Fruit fly (Drosophila melanogaster) S2 (cell line): Measurements from ENCODE around the gene bcn92.

Source experiments
- CG8478 ChIP-seq: fragments of >200 bp; optimal IDR thresholded peaks from 2 replicates; lab custom pipeline; 2018
- CTCF ChIP-seq, 2 experiments: fragments of >200 bp; optimal IDR thresholded peaks; 2 replicates each; lab custom pipeline; 2018

The bcn92 gene

DNA sequence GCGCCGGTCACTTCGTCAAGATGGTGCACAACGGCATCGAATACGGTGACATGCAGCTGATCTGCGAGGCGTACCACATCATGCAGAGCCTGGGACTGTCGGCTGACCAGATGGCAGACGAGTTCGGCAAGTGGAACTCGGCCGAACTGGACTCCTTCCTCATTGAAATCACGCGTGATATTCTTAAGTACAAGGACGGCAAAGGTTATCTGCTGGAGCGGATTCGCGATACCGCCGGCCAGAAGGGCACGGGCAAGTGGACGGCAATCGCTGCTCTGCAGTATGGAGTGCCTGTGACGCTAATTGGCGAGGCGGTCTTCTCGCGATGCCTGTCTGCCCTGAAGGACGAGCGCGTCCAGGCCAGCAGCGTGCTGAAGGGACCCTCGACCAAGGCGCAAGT is 2.0 kb downstream of the bcn92 start:
- TF ChIP-seq CTCF (optimal IDR thresholded peaks at IDR 0.05; lab: Kevin White, UChicago) (no peak), CG8478 (lab: Kevin White, UChicago) (no peak)

DNA sequence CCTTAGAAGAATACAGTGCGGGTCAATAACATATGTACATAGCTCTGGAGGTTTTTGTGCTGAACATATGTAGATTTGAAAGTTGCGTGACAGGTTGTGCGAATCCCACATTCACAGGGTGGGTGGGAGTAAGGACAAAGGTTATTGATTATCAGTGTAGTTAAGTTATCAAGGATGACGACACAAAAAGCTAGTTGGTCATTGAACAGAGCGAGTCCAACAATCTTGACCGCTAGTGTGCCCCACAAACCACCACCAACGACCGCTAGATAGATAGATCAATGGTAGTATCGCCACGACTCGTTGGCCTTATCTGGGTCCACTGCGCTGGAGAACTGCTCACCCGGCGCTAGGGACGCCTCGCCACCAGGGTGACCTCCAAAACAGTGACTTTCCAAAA is 2.9 kb downstream of the bcn92 start:
- TF ChIP-seq CTCF (optimal IDR thresholded peaks at IDR 0.05; lab: Kevin White, UChicago) (no peak), CG8478 (lab: Kevin White, UChicago) (no peak)

DNA sequence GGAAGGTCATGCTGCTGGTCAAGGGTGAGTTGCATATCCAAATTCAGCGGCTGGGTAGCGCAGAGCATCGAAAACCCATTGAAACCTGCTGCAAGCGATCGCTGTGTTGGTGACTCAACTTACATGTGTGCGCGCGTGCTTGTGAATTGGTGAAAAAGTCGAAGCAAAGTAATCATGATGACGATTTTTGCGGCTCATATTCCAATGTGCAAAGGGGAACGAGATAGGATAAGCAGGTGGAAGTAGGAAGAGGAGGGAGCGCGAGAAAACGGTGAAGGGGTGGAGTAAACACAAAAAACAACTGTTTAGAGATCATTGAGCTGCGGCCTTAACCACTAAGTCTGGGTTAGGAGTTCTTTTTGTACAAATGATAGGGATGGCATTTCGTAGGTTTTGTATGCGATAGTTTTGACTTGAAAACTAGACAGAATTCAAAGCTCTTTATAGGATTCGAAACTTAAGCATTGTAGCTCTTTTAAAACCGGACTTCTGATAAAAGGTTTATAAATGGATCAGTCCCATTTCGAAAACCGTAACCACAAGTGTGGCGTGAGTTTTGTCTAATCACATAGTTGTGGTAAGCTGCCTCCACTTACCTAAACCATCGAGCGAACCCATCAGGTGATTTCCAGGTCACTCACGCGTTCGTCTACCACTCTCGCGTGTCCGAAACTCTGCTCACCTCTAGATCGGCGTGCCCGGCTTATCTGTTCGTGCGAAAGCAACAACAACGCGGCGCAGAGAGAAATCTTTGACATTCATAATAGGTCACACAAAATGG is 3.6 kb downstream of the bcn92 start:
- TF ChIP-seq CG8478 (lab: Kevin White, UChicago) (no peak), CTCF (optimal IDR thresholded peaks at IDR 0.05; lab: Kevin White, UChicago) (no peak)

DNA sequence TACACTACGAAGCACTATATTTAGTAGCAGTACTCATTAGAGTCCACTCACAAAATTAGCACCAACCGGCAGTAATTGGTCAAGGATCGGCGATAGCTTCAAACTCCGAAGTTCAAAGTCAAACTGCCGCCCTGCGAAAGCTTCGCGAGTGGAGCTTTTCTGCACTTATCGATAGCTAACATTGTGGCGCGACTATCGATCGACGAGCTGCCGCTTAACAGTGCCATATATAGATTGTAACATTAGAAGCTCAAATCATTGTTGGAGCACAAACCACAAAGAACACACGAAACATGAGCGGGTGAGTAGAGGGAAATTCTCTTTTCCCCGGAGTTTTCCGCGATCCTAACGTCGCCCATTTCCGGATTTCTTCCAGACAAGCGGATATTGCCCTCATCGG is 4.3 kb downstream of the bcn92 start, which contains the start of gene Pgd:
Pgd (plus strand) TSS at position 23 of the 400 bp plus-strand sequence.
- TF ChIP-seq CTCF (optimal IDR thresholded peaks at IDR 0.05; lab: Kevin White, UChicago) = no peak
- TF ChIP-seq CG8478 (lab: Kevin White, UChicago) = no peak

DNA sequence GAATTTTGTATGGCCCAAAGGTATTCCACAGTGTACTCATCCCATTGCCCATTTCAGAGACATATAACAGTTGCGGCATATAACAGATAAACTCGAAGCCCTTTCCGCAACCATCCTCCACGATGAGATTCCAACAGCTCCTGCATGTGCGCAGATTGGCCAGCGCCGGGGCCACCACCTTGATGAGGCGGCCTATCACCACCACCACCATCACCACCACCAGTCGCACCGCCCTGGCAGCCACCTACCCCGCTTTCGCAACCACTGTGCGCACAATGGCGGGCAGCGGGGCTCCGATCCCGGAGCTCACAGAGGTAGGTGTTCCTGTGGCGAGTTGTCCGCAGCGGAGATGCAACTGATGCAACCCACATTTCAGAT is 6.5 kb downstream of the bcn92 start:
- no peak for TF ChIP-seq CTCF (optimal IDR thresholded peaks at IDR 0.05; lab: Kevin White, UChicago)
- no peak for TF ChIP-seq CG8478 (lab: Kevin White, UChicago)

DNA sequence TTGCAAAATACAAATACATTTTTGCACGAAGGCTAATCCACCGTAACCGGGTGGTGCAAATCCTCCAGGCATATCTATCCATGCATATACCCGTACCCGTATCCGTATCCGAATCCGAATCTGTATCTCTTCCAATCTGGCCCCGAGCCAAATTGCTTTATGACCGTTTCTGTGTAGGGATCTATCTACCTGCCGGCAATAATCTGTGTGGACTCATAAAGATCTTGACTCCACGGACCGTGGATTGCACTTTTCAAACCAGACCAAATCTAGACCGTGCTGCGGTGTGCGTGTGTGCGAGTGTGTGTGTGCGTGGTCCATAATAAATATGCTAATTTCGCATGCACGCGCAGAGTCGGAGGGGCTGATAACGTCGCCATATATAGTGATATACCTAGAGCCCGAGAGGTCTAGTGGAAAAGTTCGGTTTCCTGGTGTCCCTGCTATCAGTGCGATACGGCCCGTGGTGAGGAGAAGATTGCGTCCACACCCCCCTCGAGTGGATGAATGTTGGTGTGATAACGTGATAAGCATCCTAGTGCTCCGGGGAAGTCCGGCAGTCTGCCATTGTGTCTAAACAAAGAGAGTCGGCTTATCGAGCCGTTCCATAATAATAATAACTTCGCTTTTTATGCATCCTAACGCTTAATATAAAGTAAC is 7.0 kb downstream of the bcn92 start:
- TF ChIP-seq CG8478 (lab: Kevin White, UChicago) (no peak), CTCF (optimal IDR thresholded peaks at IDR 0.05; lab: Kevin White, UChicago) (no peak)

DNA sequence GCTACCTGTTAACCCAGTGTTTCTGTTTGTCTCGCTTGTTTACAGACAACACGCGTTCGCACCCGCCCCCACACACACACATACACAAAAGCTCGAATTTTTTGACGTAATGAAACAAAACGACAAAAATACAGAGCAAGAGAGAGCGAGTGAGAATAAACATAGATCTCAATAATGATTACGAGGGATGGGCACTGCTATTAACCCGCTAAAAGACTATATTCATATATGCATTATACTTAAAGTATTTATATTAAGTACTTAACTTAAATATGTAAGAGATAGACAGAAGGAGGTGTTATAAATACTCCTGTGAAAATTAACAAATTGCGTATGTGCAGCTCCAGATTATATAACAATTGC is 7.6 kb downstream of the bcn92 start:
- no peak for TF ChIP-seq CTCF (optimal IDR thresholded peaks at IDR 0.05; lab: Kevin White, UChicago)
- no peak for TF ChIP-seq CG8478 (lab: Kevin White, UChicago)

DNA sequence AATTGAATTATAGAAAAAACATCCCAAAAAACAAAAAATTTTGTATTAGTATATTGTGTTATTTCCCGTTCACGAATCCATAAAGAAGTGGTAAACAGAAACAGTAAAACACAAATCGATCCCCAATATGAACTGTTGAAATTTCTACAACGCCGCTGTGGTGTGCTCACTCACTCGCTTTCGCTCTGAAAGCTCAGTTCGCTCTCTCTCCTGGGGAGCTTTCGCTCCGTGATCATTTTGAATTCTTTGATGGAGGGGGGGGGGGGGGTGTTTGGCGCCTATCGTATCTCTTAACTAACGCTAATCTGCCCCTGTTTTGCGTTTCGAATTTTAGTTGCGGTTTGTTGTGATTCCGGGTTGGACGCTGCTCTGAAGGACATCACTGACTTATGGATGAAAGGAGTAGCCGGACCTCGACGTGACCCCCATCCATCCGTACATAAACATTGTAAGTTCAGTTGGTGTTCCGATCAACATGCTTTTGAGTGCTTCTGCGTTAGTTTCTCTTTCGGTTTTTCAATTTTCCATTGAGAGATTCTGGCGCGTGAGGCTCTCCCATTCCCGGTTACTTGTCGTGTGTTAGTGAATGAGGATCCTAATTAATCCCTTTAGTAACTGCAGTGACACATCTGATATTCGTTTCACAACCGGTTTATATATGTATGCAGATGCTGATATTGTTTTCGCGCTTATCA is 8.1 kb downstream of the bcn92 start, which contains the start of gene D2hgdh:
D2hgdh (plus strand) TSS at position 331 of the 695 bp plus-strand sequence.
- TF ChIP-seq CG8478 (lab: Kevin White, UChicago) = no peak
- no peak for TF ChIP-seq CTCF (optimal IDR thresholded peaks at IDR 0.05; lab: Kevin White, UChicago)

DNA sequence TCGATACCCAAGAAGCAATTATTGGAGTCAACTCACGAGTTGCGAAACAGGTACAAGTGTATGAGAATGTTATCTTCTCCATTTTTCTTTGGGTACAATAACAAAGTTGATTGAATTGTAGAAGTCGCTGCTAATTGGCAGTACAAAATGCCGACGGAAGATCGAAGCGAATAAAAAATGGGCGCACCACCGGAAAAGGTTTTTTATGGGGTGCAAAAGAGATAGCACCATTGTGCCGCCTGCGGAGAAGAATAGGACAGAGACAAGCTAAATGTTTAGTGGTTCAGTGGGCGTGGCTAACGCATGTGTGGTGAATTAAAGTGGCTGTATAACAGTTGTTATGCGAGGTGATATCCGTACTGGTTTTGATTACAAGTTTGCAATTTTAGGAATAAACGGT is 9.0 kb downstream of the bcn92 start:
- TF ChIP-seq CTCF (optimal IDR thresholded peaks at IDR 0.05; lab: Kevin White, UChicago) = no peak
- TF ChIP-seq CG8478 (lab: Kevin White, UChicago) = no peak

DNA sequence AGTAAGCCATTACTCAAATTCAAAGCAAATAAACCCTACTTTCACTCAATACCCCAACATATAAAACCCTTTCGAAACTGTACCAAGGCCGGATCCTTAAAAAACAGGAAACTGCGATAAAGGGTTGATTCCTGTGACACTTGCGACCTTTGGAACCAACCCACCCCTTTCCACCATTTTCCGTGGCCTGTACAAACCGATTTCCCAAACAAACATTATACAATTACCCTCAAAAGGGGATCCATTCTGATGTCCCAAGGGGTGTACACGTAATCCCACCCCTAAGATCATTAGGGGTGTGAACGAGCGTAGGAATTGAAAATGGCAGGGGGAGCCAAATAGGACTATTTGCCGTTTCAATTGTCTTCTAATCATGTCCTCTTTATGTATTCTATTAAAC is 9.8 kb downstream of the bcn92 start:
- TF ChIP-seq CTCF (optimal IDR thresholded peaks at IDR 0.05; lab: Kevin White, UChicago) (no peak), CG8478 (lab: Kevin White, UChicago) (no peak)

DNA sequence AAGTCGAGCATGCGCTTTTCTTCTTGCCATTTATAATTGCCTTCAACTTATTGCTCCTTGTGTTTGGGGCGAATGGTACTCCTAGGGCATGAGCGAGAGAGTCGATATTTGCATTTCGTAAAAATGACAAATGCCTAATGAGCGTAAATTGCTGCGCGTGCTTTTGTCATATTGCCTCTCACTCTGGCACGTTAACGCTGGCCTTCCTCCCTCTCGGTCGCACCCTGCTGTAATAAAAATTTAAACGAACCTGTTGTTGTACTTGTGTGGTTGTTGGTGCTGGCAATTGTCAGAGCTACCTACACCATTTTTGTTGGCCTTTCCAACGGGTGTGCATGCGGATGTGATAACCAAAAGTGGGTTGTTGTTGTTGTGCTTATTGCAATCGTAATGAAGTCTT is 11.0 kb downstream of the bcn92 start:
- TF ChIP-seq CTCF (optimal IDR thresholded peaks at IDR 0.05; lab: Kevin White, UChicago) (no peak), CG8478 (lab: Kevin White, UChicago) (no peak)

DNA sequence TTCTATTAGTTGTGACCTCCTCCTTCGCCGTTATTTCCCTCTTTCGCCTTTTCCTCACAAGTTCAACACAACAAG is 11.3 kb downstream of the bcn92 start, which contains the start of gene ph-p:
ph-p (minus strand) TSS at position 30 of the 75 bp plus-strand sequence.
- TF ChIP-seq CTCF (optimal IDR thresholded peaks at IDR 0.05; lab: Kevin White, UChicago) = no peak
- no peak for TF ChIP-seq CG8478 (lab: Kevin White, UChicago)

DNA sequence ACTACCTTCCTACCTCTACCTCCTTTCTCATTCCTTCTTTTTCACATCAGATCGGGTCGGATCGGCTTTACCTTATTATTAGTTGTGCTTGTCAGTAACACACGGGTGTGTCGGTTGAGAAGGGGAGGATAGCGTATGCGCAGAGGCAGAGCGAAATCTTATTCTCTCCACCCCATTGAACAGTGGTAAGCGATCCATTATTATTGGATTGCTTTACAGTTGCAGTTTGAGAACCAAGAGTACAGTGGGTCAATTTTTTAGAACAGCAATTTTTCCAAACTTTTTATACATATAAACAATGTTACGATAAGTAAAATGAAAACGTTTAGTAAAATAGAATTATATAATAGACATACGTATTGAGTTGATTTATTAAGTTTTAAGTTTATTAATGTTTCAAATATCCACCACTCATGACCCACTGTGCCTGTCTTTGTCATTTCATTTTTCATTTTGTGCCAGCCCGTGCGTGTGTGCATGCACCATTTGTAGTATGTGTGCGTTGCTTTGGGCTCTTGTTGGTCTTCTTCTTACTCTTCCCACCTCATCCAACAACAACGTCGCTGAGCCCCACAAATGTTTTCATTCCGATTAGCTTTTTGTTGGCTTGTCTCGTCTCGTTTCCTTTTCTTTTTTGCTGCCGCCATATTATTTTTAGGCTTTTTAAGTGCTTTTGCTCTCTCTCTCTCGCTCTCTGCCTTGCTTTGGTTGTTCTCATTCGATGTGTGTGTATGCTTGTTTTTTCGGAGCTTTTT is 11.7 kb downstream of the bcn92 start:
- TF ChIP-seq CG8478 (lab: Kevin White, UChicago) (no peak), CTCF (optimal IDR thresholded peaks at IDR 0.05; lab: Kevin White, UChicago) (no peak)

DNA sequence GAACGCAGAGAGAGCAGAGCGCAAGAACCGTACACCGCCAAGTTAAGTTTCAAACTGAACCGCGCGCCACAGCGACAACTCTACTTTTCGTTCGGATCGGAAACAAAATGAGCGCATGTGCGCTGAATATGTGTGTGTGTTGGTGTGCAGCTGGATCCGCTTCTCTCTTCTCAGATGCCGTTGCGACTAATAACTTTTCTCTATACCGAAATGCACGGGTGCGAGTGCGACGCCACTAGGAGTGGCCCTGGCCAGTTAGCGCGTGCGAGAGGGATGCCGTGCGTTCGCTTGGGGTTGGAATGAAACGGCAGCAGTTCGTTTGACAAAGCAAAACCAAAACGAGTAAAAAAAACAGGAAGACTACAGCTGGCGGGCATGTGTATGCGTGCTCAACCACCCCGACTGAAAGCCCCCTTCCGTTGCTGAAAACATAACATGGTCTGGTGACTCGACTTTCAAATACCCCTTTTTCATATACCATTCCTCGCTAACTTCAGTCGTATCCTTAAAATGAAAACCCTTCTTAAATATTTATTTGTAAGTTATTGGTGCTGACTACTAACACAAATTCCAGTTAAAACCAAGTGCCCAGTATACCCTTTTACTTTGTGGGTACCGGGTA is 12.5 kb downstream of the bcn92 start:
- peak; percentile 30 for TF ChIP-seq CG8478 (lab: Kevin White, UChicago)
- peak in 1 of 2 experiments; percentile 23 for TF ChIP-seq CTCF (optimal IDR thresholded peaks at IDR 0.05; lab: Kevin White, UChicago)
